Worm (Caenorhabditis elegans): ENCODE measurements around the gene vap-2.

Gene vap-2

ce11 chrX:10792435-10792834 is at the start of gene vap-2:
vap-2 (minus strand) TSS chrX:10792535.
- TF ChIP-seq lsy-2 (tag; optimal IDR thresholded peaks at IDR 0.05) (no peak), hlh-1 (tag; optimal IDR thresholded peaks at IDR 0.05) (no peak), flh-1 (GFP tag; optimal IDR thresholded peaks at IDR 0.05) (no peak), elt-1 (tag; optimal IDR thresholded peaks at IDR 0.05; ENCODE audit: borderline replicate concordance, insufficient read depth) (no peak), unc-120 (tag; optimal IDR thresholded peaks at IDR 0.05; ENCODE audit: poor library complexity, severe bottlenecking) (no peak), cnd-1 (tag; optimal IDR thresholded peaks at IDR 0.05) (no peak), snpc-4 (tag; optimal IDR thresholded peaks at IDR 0.05) (no peak), nhr-2 (tag; optimal IDR thresholded peaks at IDR 0.05) (no peak), nhr-237 (tag; optimal IDR thresholded peaks at IDR 0.05) (no peak), M03D4.4 (tag; optimal IDR thresholded peaks at IDR 0.05) (no peak), mep-1 (tag; optimal IDR thresholded peaks at IDR 0.05) (no peak), sptf-1 (tag; optimal IDR thresholded peaks at IDR 0.05) (no peak), zip-8 (tag; optimal IDR thresholded peaks at IDR 0.05) (no peak), ces-1 (GFP tag; optimal IDR thresholded peaks at IDR 0.05) (no peak), elt-3 (tag; optimal IDR thresholded peaks at IDR 0.05) (no peak), mls-2 (tag; optimal IDR thresholded peaks at IDR 0.05) (no peak), blmp-1 (tag; optimal IDR thresholded peaks at IDR 0.05) (no peak), mab-5 (tag; optimal IDR thresholded peaks at IDR 0.05) (no peak), tbx-8 (GFP tag; optimal IDR thresholded peaks at IDR 0.05) (no peak)

- TF ChIP-seq drap-1 (GFP tag; optimal IDR thresholded peaks at IDR 0.05): no peak
- peak; percentile 1 for TF ChIP-seq ces-1 (GFP tag; optimal IDR thresholded peaks at IDR 0.05)
Measured at ce11 chrX:10838550-10838949, 46.2 kb upstream of the vap-2 start, which contains the start of gene plc-1. plc-1 (minus strand) TSS chrX:10838650.

ce11 chrX:10837609-10838008 is 45.3 kb upstream of the vap-2 start:
- TF ChIP-seq mab-5 (tag; optimal IDR thresholded peaks at IDR 0.05) (no peak), zip-8 (tag; optimal IDR thresholded peaks at IDR 0.05) (no peak), ceh-39 (tag; optimal IDR thresholded peaks at IDR 0.05) (no peak), ztf-11 (tag; optimal IDR thresholded peaks at IDR 0.05) (no peak), elt-3 (tag; optimal IDR thresholded peaks at IDR 0.05) (no peak), lsy-2 (tag; optimal IDR thresholded peaks at IDR 0.05) (no peak), nhr-12 (tag; optimal IDR thresholded peaks at IDR 0.05) (no peak), unc-120 (tag; optimal IDR thresholded peaks at IDR 0.05; ENCODE audit: poor library complexity, severe bottlenecking) (no peak), flh-1 (GFP tag; optimal IDR thresholded peaks at IDR 0.05) (no peak), unc-39 (tag; optimal IDR thresholded peaks at IDR 0.05) (no peak), ceh-83 (GFP tag; optimal IDR thresholded peaks at IDR 0.05) (no peak)

- no peak for TF ChIP-seq lsy-2 (tag; optimal IDR thresholded peaks at IDR 0.05)
- TF ChIP-seq mab-5 (tag; optimal IDR thresholded peaks at IDR 0.05): no peak
- TF ChIP-seq ceh-83 (GFP tag; optimal IDR thresholded peaks at IDR 0.05): no peak
- peak; percentile 31 for TF ChIP-seq hlh-1 (tag; optimal IDR thresholded peaks at IDR 0.05)
- no peak for TF ChIP-seq lin-32 (GFP tag; optimal IDR thresholded peaks at IDR 0.05)
- TF ChIP-seq sptf-1 (tag; optimal IDR thresholded peaks at IDR 0.05): no peak
- TF ChIP-seq sem-2 (GFP tag; optimal IDR thresholded peaks at IDR 0.05): no peak
- no peak for TF ChIP-seq bed-3 (GFP tag; optimal IDR thresholded peaks at IDR 0.05)
- TF ChIP-seq unc-62 (GFP tag; optimal IDR thresholded peaks at IDR 0.05): peak; percentile 67
- no peak for TF ChIP-seq mls-2 (tag; optimal IDR thresholded peaks at IDR 0.05)
- no peak for TF ChIP-seq nhr-12 (tag; optimal IDR thresholded peaks at IDR 0.05)
- no peak for TF ChIP-seq M03D4.4 (tag; optimal IDR thresholded peaks at IDR 0.05)
- no peak for TF ChIP-seq elt-3 (tag; optimal IDR thresholded peaks at IDR 0.05)
Measured at ce11 chrX:10834568-10834967, 42.2 kb upstream of the vap-2 start.

ce11 chrX:10821160-10821559 is 28.8 kb upstream of the vap-2 start:
- TF ChIP-seq ceh-83 (GFP tag; optimal IDR thresholded peaks at IDR 0.05) (peak; percentile 75), hlh-1 (tag; optimal IDR thresholded peaks at IDR 0.05) (peak; percentile 22), bed-3 (GFP tag; optimal IDR thresholded peaks at IDR 0.05) (peak; percentile 25), drap-1 (GFP tag; optimal IDR thresholded peaks at IDR 0.05) (peak; percentile 67), ces-1 (GFP tag; optimal IDR thresholded peaks at IDR 0.05) (no peak), M03D4.4 (tag; optimal IDR thresholded peaks at IDR 0.05) (peak; percentile 71), blmp-1 (tag; optimal IDR thresholded peaks at IDR 0.05) (no peak), unc-120 (tag; optimal IDR thresholded peaks at IDR 0.05; ENCODE audit: poor library complexity, severe bottlenecking) (peak; percentile 40), nhr-2 (tag; optimal IDR thresholded peaks at IDR 0.05) (no peak), sem-2 (GFP tag; optimal IDR thresholded peaks at IDR 0.05) (peak; percentile 38), ham-2 (GFP tag; optimal IDR thresholded peaks at IDR 0.05) (peak; percentile 28), cnd-1 (tag; optimal IDR thresholded peaks at IDR 0.05) (peak; percentile 64), sptf-1 (tag; optimal IDR thresholded peaks at IDR 0.05) (peak; percentile 77), mls-2 (tag; optimal IDR thresholded peaks at IDR 0.05) (peak; percentile 70)
